Fruit fly (Drosophila melanogaster) whole organism, embryonic: Measurements from ENCODE around the gene Ir25a.

ENCODE experiments used
- Aef1 ChIP-seq: fragments of 200-800 bp; sonication (Bioruptor generic); IDR thresholded peaks from 3 replicates; pipeline ENCODE4 v1.3.6; 2022; ENCODE audit warnings: missing biosample characterization, missing genetic modification characterization
- CG10431 ChIP-seq: fragments of 200-800 bp; sonication (Bioruptor generic); optimal IDR thresholded peaks from 3 replicates; lab custom pipeline; 2018; ENCODE audit warnings: missing biosample characterization, mild to moderate bottlenecking, missing genetic modification characterization
- CG11695 ChIP-seq: fragments of 200-800 bp; sonication (Bioruptor generic); IDR thresholded peaks from 3 replicates; pipeline ENCODE4 v1.3.6; 2022; ENCODE audit warnings: missing biosample characterization, missing genetic modification characterization
- CG13123 ChIP-seq: fragments of 200-800 bp; sonication (Bioruptor generic); optimal IDR thresholded peaks from 2 replicates; lab custom pipeline; 2016; ENCODE audit warnings: missing biosample characterization, missing genetic modification characterization
- CG14860 ChIP-seq: fragments of 200-800 bp; sonication (Bioruptor generic); IDR thresholded peaks from 3 replicates; pipeline ENCODE4 v1.3.6; 2022; ENCODE audit warnings: missing biosample characterization, missing genetic modification characterization; ENCODE audit not compliant: partially characterized antibody
- CG15269 ChIP-seq: fragments of 200-800 bp; sonication (Bioruptor generic); optimal IDR thresholded peaks from 2 replicates; lab custom pipeline; 2018; ENCODE audit warnings: missing biosample characterization, mild to moderate bottlenecking, missing genetic modification characterization, moderate library complexity
- CG16863 ChIP-seq: fragments of 200-800 bp; sonication (Bioruptor generic); optimal IDR thresholded peaks from 3 replicates; lab custom pipeline; 2016; ENCODE audit warnings: missing biosample characterization, missing genetic modification characterization
- CG17359 ChIP-seq: fragments of 200-800 bp; sonication (Bioruptor generic); optimal IDR thresholded peaks from 3 replicates; lab custom pipeline; 2018; ENCODE audit warnings: missing biosample characterization, mild to moderate bottlenecking, missing genetic modification characterization, moderate library complexity
- CG17385 ChIP-seq: fragments of 200-800 bp; sonication (Bioruptor generic); optimal IDR thresholded peaks from 3 replicates; lab custom pipeline; 2018; ENCODE audit warnings: missing biosample characterization, mild to moderate bottlenecking, missing genetic modification characterization
- CG17802 ChIP-seq: fragments of 200-800 bp; sonication (Bioruptor generic); optimal IDR thresholded peaks from 2 replicates; lab custom pipeline; 2018; ENCODE audit warnings: missing biosample characterization, mild to moderate bottlenecking, missing genetic modification characterization, moderate library complexity
- CG2678 ChIP-seq: fragments of 200-800 bp; sonication (Bioruptor generic); optimal IDR thresholded peaks from 3 replicates; lab custom pipeline; 2019; ENCODE audit warnings: missing biosample characterization, mild to moderate bottlenecking, missing genetic modification characterization, moderate library complexity
- CG3065 ChIP-seq: fragments of 200-800 bp; sonication (Bioruptor generic); optimal IDR thresholded peaks from 2 replicates; lab custom pipeline; 2016; ENCODE audit warnings: missing biosample characterization, missing genetic modification characterization
- CG34422 ChIP-seq: fragments of 200-800 bp; sonication (Bioruptor generic); IDR thresholded peaks from 3 replicates; pipeline ENCODE4 v1.3.6; 2022; ENCODE audit warnings: missing biosample characterization, missing genetic modification characterization
- CG42726 ChIP-seq: fragments of 200-800 bp; sonication (Bioruptor generic); IDR thresholded peaks from 2 replicates; pipeline ENCODE4 v1.3.6; 2022; ENCODE audit warnings: missing biosample characterization, missing genetic modification characterization; ENCODE audit not compliant: partially characterized antibody
- CG6175 ChIP-seq: fragments of 200-800 bp; sonication (Bioruptor generic); IDR thresholded peaks from 3 replicates; pipeline ENCODE4 v1.3.6; 2022; ENCODE audit warnings: missing biosample characterization, missing genetic modification characterization
- CG7271 ChIP-seq: fragments of 200-800 bp; sonication (Bioruptor generic); optimal IDR thresholded peaks from 2 replicates; lab custom pipeline; 2018; ENCODE audit warnings: missing biosample characterization, mild to moderate bottlenecking, missing genetic modification characterization, moderate library complexity
- CG9437 ChIP-seq: fragments of 200-800 bp; sonication (Bioruptor generic); optimal IDR thresholded peaks from 2 replicates; lab custom pipeline; 2018; ENCODE audit warnings: missing biosample characterization, mild to moderate bottlenecking, missing genetic modification characterization
- CG9817 ChIP-seq: fragments of 200-800 bp; sonication (Bioruptor generic); optimal IDR thresholded peaks from 2 replicates; lab custom pipeline; 2018; ENCODE audit warnings: missing biosample characterization, mild to moderate bottlenecking, missing genetic modification characterization, moderate library complexity
- D ChIP-seq, 2 experiments: fragments of 200-800 bp in 1 of 2; fragments of >200 bp in 1 of 2; sonication (Bioruptor generic) in 1 of 2; optimal IDR thresholded peaks; 2 replicates in 1 of 2; 3 replicates in 1 of 2; lab custom pipeline; 2017; ENCODE audit warnings: mild to moderate bottlenecking in 1 of 2, missing biosample characterization in 1 of 2, missing genetic modification characterization in 1 of 2, missing genetic modification reagents in 1 of 2
- Doc2 ChIP-seq: fragments of 200-800 bp; sonication (Bioruptor generic); IDR thresholded peaks from 2 replicates; pipeline ENCODE4 v1.3.6; 2022; ENCODE audit warnings: missing biosample characterization, missing genetic modification characterization
- ERR ChIP-seq: fragments of 200-800 bp; sonication (Bioruptor generic); optimal IDR thresholded peaks from 2 replicates; lab custom pipeline; 2016; ENCODE audit warnings: missing biosample characterization, missing genetic modification characterization
- HLH4C ChIP-seq: fragments of 200-800 bp; sonication (Bioruptor generic); IDR thresholded peaks from 3 replicates; pipeline ENCODE4 v1.3.6; 2022; ENCODE audit warnings: missing biosample characterization, missing genetic modification characterization; ENCODE audit not compliant: partially characterized antibody
- HmgZ ChIP-seq: fragments of 200-800 bp; sonication (Bioruptor generic); optimal IDR thresholded peaks from 2 replicates; lab custom pipeline; 2018; ENCODE audit warnings: missing biosample characterization, mild to moderate bottlenecking, missing genetic modification characterization
- Oli ChIP-seq: fragments of 200-800 bp; sonication (Bioruptor generic); optimal IDR thresholded peaks from 2 replicates; lab custom pipeline; 2018; ENCODE audit warnings: missing biosample characterization, mild to moderate bottlenecking, missing genetic modification characterization, moderate library complexity
- Pdp1 ChIP-seq, 2 experiments: fragments of 200-800 bp; sonication (Bioruptor generic); optimal IDR thresholded peaks; 3 replicates each; lab custom pipeline; 2016; ENCODE audit warnings: missing biosample characterization in 2 of 2, missing genetic modification characterization in 2 of 2, mild to moderate bottlenecking in 1 of 2, moderate library complexity in 1 of 2
- Ptx1 ChIP-seq: fragments of 200-800 bp; sonication (Bioruptor generic); IDR thresholded peaks from 2 replicates; pipeline ENCODE4 v1.3.6; 2022; ENCODE audit warnings: missing biosample characterization, missing genetic modification characterization
- Ssrp ChIP-seq: fragments of 200-800 bp; sonication (Bioruptor generic); optimal IDR thresholded peaks from 2 replicates; lab custom pipeline; 2018; ENCODE audit warnings: missing biosample characterization, mild to moderate bottlenecking, missing genetic modification characterization, moderate library complexity
- ash1 ChIP-seq: fragments of 200-800 bp; sonication (Bioruptor generic); optimal IDR thresholded peaks from 2 replicates; lab custom pipeline; 2018; ENCODE audit warnings: missing biosample characterization, mild to moderate bottlenecking, missing genetic modification characterization
- ci ChIP-seq: fragments of 200-800 bp; sonication (Bioruptor generic); IDR thresholded peaks from 3 replicates; pipeline ENCODE4 v1.3.6; 2022; ENCODE audit warnings: missing biosample characterization, missing genetic modification characterization
- gro ChIP-seq: fragments of 200-800 bp; sonication (Bioruptor generic); optimal IDR thresholded peaks from 2 replicates; lab custom pipeline; 2016; ENCODE audit warnings: missing biosample characterization, missing genetic modification characterization
- gsb-n ChIP-seq: fragments of 200-800 bp; sonication (Bioruptor generic); optimal IDR thresholded peaks from 3 replicates; lab custom pipeline; 2018; ENCODE audit warnings: missing biosample characterization, mild to moderate bottlenecking, missing genetic modification characterization
- mam ChIP-seq: fragments of 200-800 bp; sonication (Bioruptor generic); optimal IDR thresholded peaks from 3 replicates; lab custom pipeline; 2016; ENCODE audit warnings: missing biosample characterization, missing genetic modification characterization
- prd ChIP-seq, 3 experiments: fragments of >200 bp in 2 of 3; fragments of 200-800 bp in 1 of 3; sonication (Bioruptor generic) in 1 of 3; optimal IDR thresholded peaks in 2 of 3; IDR thresholded peaks in 1 of 3; 2 replicates in 2 of 3; 3 replicates in 1 of 3; pipeline versions ENCODE4 v1.3.6 to Lab custom; 2017 to 2022; ENCODE audit warnings: missing biosample characterization in 1 of 3, missing genetic modification characterization in 1 of 3
- pros ChIP-seq: fragments of 200-800 bp; sonication (Bioruptor generic); optimal IDR thresholded peaks from 3 replicates; lab custom pipeline; 2019; ENCODE audit warnings: missing biosample characterization, mild to moderate bottlenecking, missing genetic modification characterization, moderate library complexity
- repo ChIP-seq: fragments of 200-800 bp; sonication (Bioruptor generic); optimal IDR thresholded peaks from 2 replicates; lab custom pipeline; 2016; ENCODE audit warnings: missing biosample characterization, missing genetic modification characterization
- row ChIP-seq: fragments of 200-800 bp; sonication (Bioruptor generic); IDR thresholded peaks from 3 replicates; pipeline ENCODE4 v1.3.6; 2022; ENCODE audit warnings: missing biosample characterization, missing genetic modification characterization
- sc ChIP-seq, 3 experiments: fragments of >200 bp in 2 of 3; fragments of 200-800 bp in 1 of 3; sonication (Bioruptor generic) in 1 of 3; optimal IDR thresholded peaks; 2 replicates in 2 of 3; 3 replicates in 1 of 3; lab custom pipeline; 2017; ENCODE audit warnings: mild to moderate bottlenecking in 1 of 3, missing biosample characterization in 1 of 3, missing genetic modification characterization in 1 of 3, missing genetic modification reagents in 1 of 3
- scrt ChIP-seq: fragments of 200-800 bp; sonication (Bioruptor generic); optimal IDR thresholded peaks from 2 replicates; lab custom pipeline; 2018; ENCODE audit warnings: missing biosample characterization, mild to moderate bottlenecking, missing genetic modification characterization, moderate library complexity
- seq ChIP-seq: fragments of 200-800 bp; sonication (Bioruptor generic); IDR thresholded peaks from 2 replicates; pipeline ENCODE4 v1.3.6; 2022; ENCODE audit warnings: missing biosample characterization, missing genetic modification characterization
- sqz ChIP-seq: fragments of 200-800 bp; sonication (Bioruptor generic); optimal IDR thresholded peaks from 3 replicates; lab custom pipeline; 2018; ENCODE audit warnings: missing biosample characterization, mild to moderate bottlenecking, missing genetic modification characterization
- stwl ChIP-seq: fragments of 200-800 bp; sonication (Bioruptor generic); optimal IDR thresholded peaks from 3 replicates; lab custom pipeline; 2018; ENCODE audit warnings: missing biosample characterization, mild to moderate bottlenecking, missing genetic modification characterization, moderate library complexity
- z ChIP-seq: fragments of 200-800 bp; sonication (Bioruptor generic); IDR thresholded peaks from 3 replicates; pipeline ENCODE4 v1.3.6; 2022; ENCODE audit warnings: missing biosample characterization, missing genetic modification characterization
- zf30C ChIP-seq: fragments of 200-800 bp; sonication (Bioruptor generic); optimal IDR thresholded peaks from 3 replicates; lab custom pipeline; 2018; ENCODE audit warnings: missing biosample characterization, mild to moderate bottlenecking, missing genetic modification characterization

Gene Ir25a

dm6 chr2L:4810697-4811490 is 24.2 kb downstream of the Ir25a start (continued):
- no peak for TF ChIP-seq z (GFP tag; lab: Robert Waterston, UW)
- peak; percentile 85 for TF ChIP-seq CG2678 (tag; lab: Kevin White, UChicago)
- TF ChIP-seq Oli: peak; percentile 83
- TF ChIP-seq Ptx1 (GFP tag; lab: Robert Waterston, UW): peak; percentile 68
- peak; percentile 42 for TF ChIP-seq CG16863
- peak; percentile 67 for TF ChIP-seq Ssrp
- TF ChIP-seq CG9437: peak; percentile 86
- peak; percentile 25 for TF ChIP-seq CG17359 (tag; lab: Kevin White, UChicago)
- TF ChIP-seq CG17802 (tag; lab: Kevin White, UChicago): no peak
- no peak for TF ChIP-seq mam (GFP tag; lab: Kevin White, UChicago)
- no peak for TF ChIP-seq HLH4C (GFP tag; lab: Robert Waterston, UW)
- TF ChIP-seq CG6175 (GFP tag; lab: Robert Waterston, UW): peak; percentile 60; the same call in 1 of the 3 replicates
- no peak for TF ChIP-seq repo
- TF ChIP-seq row (GFP tag; lab: Robert Waterston, UW): peak; percentile 96
- TF ChIP-seq sqz: no peak
- TF ChIP-seq stwl: no peak
- no peak for TF ChIP-seq CG7271
- TF ChIP-seq D (optimal IDR thresholded peaks at IDR 0.05; lab: Kevin White, UChicago): no peak
- TF ChIP-seq D (GFP tag; optimal IDR thresholded peaks at IDR 0.05; lab: Kevin White, UChicago): peak; percentile 59
- TF ChIP-seq gro (GFP tag; lab: Kevin White, UChicago): no peak
- peak; percentile 44 for TF ChIP-seq CG9817 (tag; lab: Kevin White, UChicago)
- TF ChIP-seq CG17385: peak; percentile 64
- no peak for TF ChIP-seq pros (GFP tag; lab: Kevin White, UChicago)
- no peak for TF ChIP-seq CG13123 (GFP tag; lab: Kevin White, UChicago)
- TF ChIP-seq zf30C (GFP tag; lab: Kevin White, UChicago): no peak
- TF ChIP-seq ci (GFP tag; lab: Robert Waterston, UW): peak; percentile 49; the same call in 1 of the 3 replicates
- no peak for TF ChIP-seq ERR
- peak; percentile 32; the same call in 1 of the 3 replicates for TF ChIP-seq CG11695
- no peak for TF ChIP-seq sc (optimal IDR thresholded peaks at IDR 0.05; lab: Kevin White, UChicago)
- TF ChIP-seq sc (GFP tag; optimal IDR thresholded peaks at IDR 0.05; lab: Kevin White, UChicago): peak; percentile 75
- TF ChIP-seq HmgZ (tag; lab: Kevin White, UChicago): no peak
- TF ChIP-seq ash1 (GFP tag; lab: Kevin White, UChicago): no peak
- TF ChIP-seq Pdp1 (GFP tag; optimal IDR thresholded peaks at IDR 0.05; lab: Kevin White, UChicago): peak; percentile 39 to 40
- TF ChIP-seq scrt (GFP tag; lab: Kevin White, UChicago): no peak
- no peak for TF ChIP-seq CG34422 (GFP tag; lab: Robert Waterston, UW)
- TF ChIP-seq gsb-n (tag; lab: Kevin White, UChicago): peak; percentile 16
- peak; percentile 68 for TF ChIP-seq CG15269 (tag; lab: Kevin White, UChicago)
- peak; percentile 56 for TF ChIP-seq CG10431 (GFP tag; lab: Kevin White, UChicago)
- TF ChIP-seq prd (optimal IDR thresholded peaks at IDR 0.05; lab: Kevin White, UChicago): no peak
- no peak; the same call in 2 of the 3 replicates for TF ChIP-seq prd (GFP tag; IDR thresholded peaks at IDR 0.05; lab: Robert Waterston, UW)
- peak; percentile 59 for TF ChIP-seq Aef1 (GFP tag; lab: Robert Waterston, UW)
- TF ChIP-seq Doc2 (GFP tag; lab: Robert Waterston, UW): no peak
- TF ChIP-seq seq (GFP tag; lab: Robert Waterston, UW): no peak
- no peak for TF ChIP-seq CG42726 (GFP tag; lab: Robert Waterston, UW)
- TF ChIP-seq CG14860 (GFP tag; lab: Robert Waterston, UW): no peak
- no peak for TF ChIP-seq CG3065
